Worm (Caenorhabditis elegans) whole organism, L3 larva: ENCODE measurements around the gene melo-1.

Experiments used
- R02D3.7 ChIP-seq: fragments of 150-350 bp; optimal IDR thresholded peaks from 2 replicates; lab custom pipeline; 2014; ENCODE audit warnings: missing biosample characterization, missing genetic modification characterization
- daf-12 ChIP-seq: fragments of 150-350 bp; optimal IDR thresholded peaks from 2 replicates; lab custom pipeline; 2014; ENCODE audit warnings: missing biosample characterization, missing genetic modification reagents, missing genetic modification characterization
- egl-27 ChIP-seq: sonication (generic microtip); optimal IDR thresholded peaks from 4 replicates; lab custom pipeline; 2017; ENCODE audit warnings: missing biosample characterization, missing genetic modification reagents, missing genetic modification characterization
- elt-3 ChIP-seq, 3 experiments: fragments of 150-350 bp in 1 of 3; sonication (generic microtip) in 2 of 3; optimal IDR thresholded peaks; 2 replicates in 2 of 3; 4 replicates in 1 of 3; lab custom pipeline; 2014 to 2017; ENCODE audit warnings: missing biosample characterization in 3 of 3, missing genetic modification characterization in 3 of 3
- lin-39 ChIP-seq: fragments of 150-350 bp; optimal IDR thresholded peaks from 2 replicates; lab custom pipeline; 2018; ENCODE audit warnings: missing biosample characterization, missing genetic modification reagents, missing genetic modification characterization
- nhr-11 ChIP-seq: fragments of 150-350 bp; optimal IDR thresholded peaks from 2 replicates; lab custom pipeline; 2014; ENCODE audit warnings: missing biosample characterization, missing genetic modification characterization
- nhr-237 ChIP-seq: fragments of 150-350 bp; optimal IDR thresholded peaks from 2 replicates; lab custom pipeline; 2014; ENCODE audit warnings: missing biosample characterization, missing genetic modification characterization
- pha-4 ChIP-seq: fragments of 150-350 bp; optimal IDR thresholded peaks from 2 replicates; lab custom pipeline; 2014; ENCODE audit warnings: missing biosample characterization, missing genetic modification reagents, missing genetic modification characterization
- unc-62 ChIP-seq: fragments of 150-350 bp; sonication (generic microtip); optimal IDR thresholded peaks from 4 replicates; lab custom pipeline; 2014; ENCODE audit warnings: missing biosample characterization, missing genetic modification reagents, missing genetic modification characterization
- ztf-4 ChIP-seq: fragments of 150-350 bp; optimal IDR thresholded peaks from 2 replicates; lab custom pipeline; 2014; ENCODE audit warnings: missing biosample characterization, missing genetic modification characterization

ce11 chrIV:14838095-14838494 is 51.3 kb downstream of the melo-1 start:
- TF ChIP-seq daf-12 (tag; lab: Kevin White, UChicago) (no peak), pha-4 (tag; lab: Kevin White, UChicago) (peak; percentile 23), ztf-4 (tag; lab: Kevin White, UChicago) (no peak), R02D3.7 (tag; lab: Kevin White, UChicago) (peak; percentile 68), lin-39 (tag; lab: Kevin White, UChicago) (peak; percentile 85), egl-27 (tag; lab: Kevin White, UChicago) (peak; percentile 64), elt-3 (tag; optimal IDR thresholded peaks at IDR 0.05; lab: Kevin White, UChicago) (no peak), nhr-11 (tag; lab: Kevin White, UChicago) (no peak), nhr-237 (tag; lab: Kevin White, UChicago) (no peak), unc-62 (GFP tag; lab: Kevin White, UChicago) (peak; percentile 59)
